Fruit fly (Drosophila melanogaster): ENCODE data around the gene nocte.
A peak's percentile ranks its signal among the peaks of the same experiment; 100 is the strongest.

The nocte gene

dm6 chrX:10487964-10488605, 13.6 kb upstream of the nocte start (continued):
- TF ChIP-seq gce (GFP tag; IDR thresholded peaks at IDR 0.05) (no peak), CG12071 (GFP tag; optimal IDR thresholded peaks at IDR 0.05) (peak; percentile 29), CG2678 (tag; optimal IDR thresholded peaks at IDR 0.05) (peak; percentile 78), ab (GFP tag; optimal IDR thresholded peaks at IDR 0.05) (no peak), CG11398 (GFP tag; optimal IDR thresholded peaks at IDR 0.05) (no peak), CG32532 (GFP tag; IDR thresholded peaks at IDR 0.05) (peak; percentile 23; the same call in 1 of the 2 replicates), CG4424 (GFP tag; optimal IDR thresholded peaks at IDR 0.05) (peak; percentile 5), CG32772 (GFP tag; IDR thresholded peaks at IDR 0.05) (no peak), CG31441 (GFP tag; IDR thresholded peaks at IDR 0.05) (0 out of 2 replicates have a peak, but pooled peaks have one; percentile 16), CG9817 (tag; optimal IDR thresholded peaks at IDR 0.05) (peak; percentile 22), CG13894 (tag; optimal IDR thresholded peaks at IDR 0.05) (peak; percentile 9), dm (GFP tag; optimal IDR thresholded peaks at IDR 0.05) (peak; percentile 3), CG18476 (GFP tag; optimal IDR thresholded peaks at IDR 0.05) (no peak), corto (GFP tag; optimal IDR thresholded peaks at IDR 0.05) (no peak), gem (tag; optimal IDR thresholded peaks at IDR 0.05) (peak; percentile 61), CG12155 (GFP tag; optimal IDR thresholded peaks at IDR 0.05) (no peak), HLH54F (GFP tag; optimal IDR thresholded peaks at IDR 0.05) (peak; percentile 33), Max (GFP tag; optimal IDR thresholded peaks at IDR 0.05) (no peak), CG13775 (GFP tag; optimal IDR thresholded peaks at IDR 0.05) (peak; percentile 33), CG10209 (GFP tag; optimal IDR thresholded peaks at IDR 0.05) (peak; percentile 54), NFAT (GFP tag; IDR thresholded peaks at IDR 0.05) (no peak), maf-S (GFP tag; optimal IDR thresholded peaks at IDR 0.05) (peak; percentile 17), PHDP (tag; optimal IDR thresholded peaks at IDR 0.05) (peak; percentile 47), ato (GFP tag; IDR thresholded peaks at IDR 0.05; ENCODE audit: partially characterized antibody) (no peak), Sry-δ (GFP tag; optimal IDR thresholded peaks at IDR 0.05) (peak; percentile 7), CG9609 (GFP tag; optimal IDR thresholded peaks at IDR 0.05) (peak; percentile 11), ase (GFP tag; IDR thresholded peaks at IDR 0.05) (no peak), az2 (GFP tag; optimal IDR thresholded peaks at IDR 0.05) (no peak), hkb (optimal IDR thresholded peaks at IDR 0.05) (no peak), hkb (GFP tag; IDR thresholded peaks at IDR 0.05) (peak; percentile 43; the same call in 1 of the 2 replicates), CG15601 (tag; optimal IDR thresholded peaks at IDR 0.05) (no peak), CG15269 (tag; optimal IDR thresholded peaks at IDR 0.05) (peak; percentile 59), ind (GFP tag; optimal IDR thresholded peaks at IDR 0.05) (peak; percentile 53), sob (GFP tag; IDR thresholded peaks at IDR 0.05) (no peak), schlank (tag; optimal IDR thresholded peaks at IDR 0.05) (peak; percentile 9), CG9797 (GFP tag; optimal IDR thresholded peaks at IDR 0.05) (no peak), CG14014 (GFP tag; IDR thresholded peaks at IDR 0.05) (0 out of 2 replicates have a peak, but pooled peaks have one; percentile 22), Fer3 (tag; optimal IDR thresholded peaks at IDR 0.05) (peak; percentile 55), CG32767 (GFP tag; IDR thresholded peaks at IDR 0.05) (no peak), dati (GFP tag; IDR thresholded peaks at IDR 0.05) (no peak), usp (GFP tag; optimal IDR thresholded peaks at IDR 0.05) (no peak), pan (optimal IDR thresholded peaks at IDR 0.05) (no peak), pan (GFP tag; optimal IDR thresholded peaks at IDR 0.05 in 1 of 2, IDR thresholded peaks at IDR 0.05 in 1 of 2) (no peak), Atf6 (GFP tag; IDR thresholded peaks at IDR 0.05) (0 out of 2 replicates have a peak, but pooled peaks have one; percentile 63), her (GFP tag; optimal IDR thresholded peaks at IDR 0.05) (peak; percentile 8), tap (tag; optimal IDR thresholded peaks at IDR 0.05) (no peak), peb (GFP tag; IDR thresholded peaks at IDR 0.05) (no peak), ci (GFP tag; IDR thresholded peaks at IDR 0.05) (no peak), CG18599 (GFP tag; optimal IDR thresholded peaks at IDR 0.05) (peak; percentile 84), CG1529 (GFP tag; optimal IDR thresholded peaks at IDR 0.05) (no peak), pita (GFP tag; optimal IDR thresholded peaks at IDR 0.05) (no peak)
